Worm (Caenorhabditis elegans): ENCODE data around the gene F08G5.3.

DNA sequence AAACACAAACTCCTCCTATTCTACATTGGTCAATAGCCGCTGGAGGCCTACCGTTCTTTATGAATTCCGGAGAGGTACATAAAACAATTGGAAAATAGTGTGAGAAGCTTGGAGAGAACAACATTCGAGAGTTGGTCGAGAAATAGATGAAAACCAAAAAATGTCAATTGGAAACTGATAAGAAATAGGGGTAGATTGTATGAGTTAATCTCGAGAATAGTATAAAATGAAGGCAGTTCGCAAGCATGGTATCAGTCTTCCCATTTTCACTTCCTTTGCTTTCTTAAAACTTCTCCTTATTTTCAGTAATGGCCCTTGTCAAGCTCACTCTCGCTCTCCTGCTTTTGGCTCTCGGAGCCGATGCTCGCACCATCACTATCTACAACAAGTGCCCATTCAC lies 34.5 kb downstream of the F08G5.3 start, which contains the start of gene thn-2:
- TF ChIP-seq hlh-6 (tag; optimal IDR thresholded peaks at IDR 0.05) (no peak), elt-2 (tag; optimal IDR thresholded peaks at IDR 0.05) (no peak), K02D7.2 (tag; optimal IDR thresholded peaks at IDR 0.05) (no peak), fkh-6 (tag; optimal IDR thresholded peaks at IDR 0.05) (no peak)
